Fruit fly (Drosophila melanogaster) whole organism, prepupa: ENCODE measurements around the gene gNacalpha.
A peak's percentile ranks its signal among the peaks of the same experiment; 100 is the strongest.

Experiments used
- CG16779 ChIP-seq: fragments of 200-800 bp; sonication (Bioruptor generic); optimal IDR thresholded peaks from 3 replicates; lab custom pipeline; 2017; ENCODE audit warnings: missing biosample characterization, mild to moderate bottlenecking, missing genetic modification characterization
- CG31627 ChIP-seq: fragments of 200-800 bp; sonication (Bioruptor generic); optimal IDR thresholded peaks from 3 replicates; lab custom pipeline; 2016; ENCODE audit warnings: missing biosample characterization, missing genetic modification characterization
- CG6276 ChIP-seq: fragments of 200-800 bp; sonication (Bioruptor generic); optimal IDR thresholded peaks from 2 replicates; lab custom pipeline; 2017; ENCODE audit warnings: missing biosample characterization, mild to moderate bottlenecking, missing genetic modification characterization
- CG6792 ChIP-seq: fragments of 200-800 bp; sonication (Bioruptor generic); optimal IDR thresholded peaks from 3 replicates; lab custom pipeline; 2016; ENCODE audit warnings: missing biosample characterization, missing genetic modification characterization
- CG6854 ChIP-seq: fragments of 200-800 bp; sonication (Bioruptor generic); optimal IDR thresholded peaks from 2 replicates; lab custom pipeline; 2017; ENCODE audit warnings: missing biosample characterization, mild to moderate bottlenecking, missing genetic modification characterization
- CG8119 ChIP-seq: fragments of 200-800 bp; sonication (Bioruptor generic); IDR thresholded peaks from 3 replicates; pipeline ENCODE4 v1.3.6; 2022; ENCODE audit warnings: missing biosample characterization, missing genetic modification characterization
- Eip78C ChIP-seq: fragments of 200-800 bp; sonication (Bioruptor generic); peaks from one replicate; lab custom pipeline; 2016; ENCODE audit warnings: missing biosample characterization, missing genetic modification characterization
- Ets21C ChIP-seq: fragments of 200-800 bp; sonication (Bioruptor generic); optimal IDR thresholded peaks from 3 replicates; lab custom pipeline; 2016; ENCODE audit warnings: missing biosample characterization, missing genetic modification characterization
- Hr38 ChIP-seq: sonication (Bioruptor generic); optimal IDR thresholded peaks from 2 replicates; lab custom pipeline; 2016; ENCODE audit warnings: missing biosample characterization, missing genetic modification characterization
- Sox102F ChIP-seq: fragments of 200-800 bp; sonication (Bioruptor generic); optimal IDR thresholded peaks from 2 replicates; lab custom pipeline; 2016; ENCODE audit warnings: missing biosample characterization, mild to moderate bottlenecking, missing genetic modification characterization
- achi ChIP-seq: fragments of 200-800 bp; sonication (Bioruptor generic); optimal IDR thresholded peaks from 3 replicates; lab custom pipeline; 2016; ENCODE audit warnings: missing biosample characterization, missing genetic modification characterization
- net ChIP-seq: fragments of 200-800 bp; sonication (Bioruptor generic); optimal IDR thresholded peaks from 3 replicates; lab custom pipeline; 2016; ENCODE audit warnings: missing biosample characterization, missing genetic modification characterization
- salr ChIP-seq, 2 experiments: fragments of 200-800 bp; sonication (Bioruptor generic); optimal IDR thresholded peaks; 3 replicates each; lab custom pipeline; 2016 to 2018; ENCODE audit warnings: missing biosample characterization in 2 of 2, missing genetic modification characterization in 2 of 2, mild to moderate bottlenecking in 1 of 2

DNA sequence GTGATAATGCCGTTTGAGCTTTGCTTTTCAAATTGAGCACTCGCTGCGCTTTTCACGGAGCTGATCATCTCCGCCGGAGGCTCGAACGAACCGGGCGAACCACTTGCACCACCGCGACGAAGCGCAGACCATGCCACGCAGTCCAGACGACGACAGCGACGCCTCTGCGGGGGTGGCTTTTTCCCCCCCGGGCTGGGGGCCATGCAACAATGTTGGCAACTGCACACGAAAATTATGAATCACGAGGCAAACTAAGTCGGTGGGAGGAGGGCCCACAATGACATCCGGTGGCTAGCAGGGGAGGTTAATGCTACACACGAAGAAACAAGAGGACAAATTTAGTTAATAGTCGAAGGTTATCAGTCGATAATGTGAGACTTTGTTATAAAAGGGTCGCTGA is 19.6 kb downstream of the gNacalpha start:
- no peak for TF ChIP-seq Hr38 (GFP tag; lab: Kevin White, UChicago)
- no peak for TF ChIP-seq CG6854
- TF ChIP-seq salr (GFP tag; optimal IDR thresholded peaks at IDR 0.05; lab: Kevin White, UChicago) = no peak
- TF ChIP-seq CG6792 (GFP tag; lab: Kevin White, UChicago) = no peak
- no peak for TF ChIP-seq net (GFP tag; lab: Kevin White, UChicago)
- no peak for TF ChIP-seq CG6276 (GFP tag; lab: Kevin White, UChicago)
- no peak for TF ChIP-seq CG31627 (GFP tag; lab: Kevin White, UChicago)
- TF ChIP-seq CG16779 (tag; lab: Kevin White, UChicago) = no peak
- no peak for TF ChIP-seq Ets21C (GFP tag; lab: Kevin White, UChicago)
- TF ChIP-seq achi = no peak
- no peak for TF ChIP-seq Sox102F
- TF ChIP-seq CG8119 (GFP tag; lab: Robert Waterston, UW) = no peak
- peak; percentile 30 for TF ChIP-seq Eip78C
